Fruit fly (Drosophila melanogaster) whole organism, adult: ENCODE results near the gene CG7860.

Experiments used
- CG11617 ChIP-seq: fragments of 200-800 bp; sonication (Bioruptor generic); optimal IDR thresholded peaks from 2 replicates; lab custom pipeline; 2017; ENCODE audit warnings: mild to moderate bottlenecking, missing biosample characterization, missing genetic modification reagents, missing genetic modification characterization
- CG1620 ChIP-seq: fragments of 200-800 bp; sonication (Bioruptor generic); optimal IDR thresholded peaks from 2 replicates; lab custom pipeline; 2016; ENCODE audit warnings: missing biosample characterization, missing genetic modification characterization
- Crg-1 ChIP-seq: fragments of 200-800 bp; sonication (Bioruptor generic); optimal IDR thresholded peaks from 2 replicates; lab custom pipeline; 2016; ENCODE audit warnings: missing biosample characterization, missing genetic modification characterization
- Hr96 ChIP-seq: fragments of 200-800 bp; sonication (Bioruptor generic); optimal IDR thresholded peaks from 2 replicates; lab custom pipeline; 2016; ENCODE audit warnings: missing biosample characterization, missing genetic modification characterization
- pad ChIP-seq: fragments of 200-800 bp; sonication (Bioruptor generic); optimal IDR thresholded peaks from 3 replicates; lab custom pipeline; 2017; ENCODE audit warnings: missing biosample characterization, missing genetic modification characterization, mild to moderate bottlenecking, moderate library complexity, missing genetic modification reagents

- TF ChIP-seq CG1620 (GFP tag; lab: Kevin White, UChicago) (no peak), Crg-1 (GFP tag; lab: Kevin White, UChicago) (no peak), pad (GFP tag; lab: Kevin White, UChicago) (no peak), Hr96 (GFP tag; lab: Kevin White, UChicago) (no peak), CG11617 (GFP tag; lab: Kevin White, UChicago) (no peak)
These were observed 10.8 kb downstream of the CG7860 start for dm6 chrX:15579579-15579978.
